Worm (Caenorhabditis elegans): Measurements from ENCODE around the gene Y59H11AR.3.

ce11 chrIV:8605217-8605616 lies 10.0 kb upstream of the Y59H11AR.3 start:
- TF ChIP-seq T22C8.4 (GFP tag; IDR thresholded peaks at IDR 0.05) (no peak), ztf-29 (GFP tag; IDR thresholded peaks at IDR 0.05) (no peak), ref-1 (GFP tag; conservative IDR thresholded peaks at IDR 0.05) (no peak), med-1 (GFP tag; optimal IDR thresholded peaks at IDR 0.05; ENCODE audit: insufficient read depth) (no peak), flt-1 (GFP tag; IDR thresholded peaks at IDR 0.05) (no peak), ztf-23 (GFP tag; IDR thresholded peaks at IDR 0.05) (no peak), klf-2 (GFP tag; conservative IDR thresholded peaks at IDR 0.05) (no peak), tab-1 (GFP tag; IDR thresholded peaks at IDR 0.05) (no peak), cog-1 (tag; optimal IDR thresholded peaks at IDR 0.05) (no peak)

Data from whole organism, midembryonic.